Fruit fly (Drosophila melanogaster): ENCODE data around the gene TTLL1B.

TTLL1B gene

dm6 chr3L:4625387-4626386 lies 22.4 kb upstream of the TTLL1B start, which contains the start of gene Src64B (continued):
- TF ChIP-seq Nf-YA (GFP tag; IDR thresholded peaks at IDR 0.05) (no peak), slou (GFP tag; optimal IDR thresholded peaks at IDR 0.05) (no peak), phol (tag; optimal IDR thresholded peaks at IDR 0.05) (no peak), CG11093 (GFP tag; IDR thresholded peaks at IDR 0.05) (no peak), CG17829 (tag; optimal IDR thresholded peaks at IDR 0.05) (peak; percentile 12), tna (GFP tag; IDR thresholded peaks at IDR 0.05; ENCODE audit: partially characterized antibody) (peak; percentile 53), btn (GFP tag; optimal IDR thresholded peaks at IDR 0.05) (no peak), Gsc (GFP tag; IDR thresholded peaks at IDR 0.05) (no peak), CG8478 (optimal IDR thresholded peaks at IDR 0.05) (peak; percentile 85), row (GFP tag; IDR thresholded peaks at IDR 0.05) (peak; percentile 63), trh (GFP tag; optimal IDR thresholded peaks at IDR 0.05) (no peak), Stat92E (GFP tag; optimal IDR thresholded peaks at IDR 0.05) (peak in 1 of 3 experiments; percentile 87), Ets97D (GFP tag; optimal IDR thresholded peaks at IDR 0.05) (peak; percentile 35), CG12155 (GFP tag; optimal IDR thresholded peaks at IDR 0.05) (no peak), CG16815 (GFP tag; optimal IDR thresholded peaks at IDR 0.05) (no peak), sob (GFP tag; IDR thresholded peaks at IDR 0.05) (peak; percentile 45; the same call in 1 of the 2 replicates), Lhr (GFP tag; optimal IDR thresholded peaks at IDR 0.05) (peak; percentile 56), CG16863 (GFP tag; optimal IDR thresholded peaks at IDR 0.05) (no peak), CG11398 (GFP tag; optimal IDR thresholded peaks at IDR 0.05) (peak; percentile 41), CG6765 (GFP tag; optimal IDR thresholded peaks at IDR 0.05) (no peak), CG10654 (GFP tag; optimal IDR thresholded peaks at IDR 0.05) (no peak), Dref (GFP tag; IDR thresholded peaks at IDR 0.05) (peak; percentile 95), ac (GFP tag; optimal IDR thresholded peaks at IDR 0.05) (peak; percentile 9), org-1 (GFP tag; optimal IDR thresholded peaks at IDR 0.05) (no peak), CG8290 (GFP tag; optimal IDR thresholded peaks at IDR 0.05) (no peak), CG8290 (tag; optimal IDR thresholded peaks at IDR 0.05) (peak; percentile 20 to 60), sc (optimal IDR thresholded peaks at IDR 0.05) (no peak), sc (GFP tag; optimal IDR thresholded peaks at IDR 0.05) (no peak), CG8359 (GFP tag; optimal IDR thresholded peaks at IDR 0.05; ENCODE audit: borderline replicate concordance) (peak; percentile 88), Bgb (GFP tag; IDR thresholded peaks at IDR 0.05; ENCODE audit: partially characterized antibody) (peak; percentile 78), CG10366 (GFP tag; IDR thresholded peaks at IDR 0.05) (no peak), CG11247 (GFP tag; IDR thresholded peaks at IDR 0.05) (no peak), CG6683 (GFP tag; optimal IDR thresholded peaks at IDR 0.05) (no peak), hb (GFP tag; IDR thresholded peaks at IDR 0.05; ENCODE audit: partially characterized antibody) (peak; percentile 57; the same call in 1 of the 3 replicates), ab (GFP tag; optimal IDR thresholded peaks at IDR 0.05) (no peak), C15 (GFP tag; IDR thresholded peaks at IDR 0.05) (no peak), ssp (GFP tag; IDR thresholded peaks at IDR 0.05) (no peak), CrebB (tag; optimal IDR thresholded peaks at IDR 0.05) (no peak), CG3065 (GFP tag; optimal IDR thresholded peaks at IDR 0.05) (no peak), CG18476 (GFP tag; optimal IDR thresholded peaks at IDR 0.05) (no peak), CG17186 (GFP tag; optimal IDR thresholded peaks at IDR 0.05) (no peak), ham (GFP tag; IDR thresholded peaks at IDR 0.05) (no peak), Fer3 (tag; optimal IDR thresholded peaks at IDR 0.05) (no peak), CG31388 (GFP tag; optimal IDR thresholded peaks at IDR 0.05) (no peak), CG1602 (GFP tag; optimal IDR thresholded peaks at IDR 0.05) (no peak), nmo (GFP tag; optimal IDR thresholded peaks at IDR 0.05) (peak; percentile 14), Ptx1 (GFP tag; IDR thresholded peaks at IDR 0.05) (0 out of 2 replicates have a peak, but pooled peaks have one; percentile 22), Deaf1 (tag; optimal IDR thresholded peaks at IDR 0.05) (peak; percentile 55), CG2889 (GFP tag; IDR thresholded peaks at IDR 0.05) (no peak), Nf-YC (tag; optimal IDR thresholded peaks at IDR 0.05) (peak; percentile 51)

Measured in whole organism, embryonic.